Worm (Caenorhabditis elegans): ENCODE measurements around the gene C06B3.16.

Gene C06B3.16

DNA sequence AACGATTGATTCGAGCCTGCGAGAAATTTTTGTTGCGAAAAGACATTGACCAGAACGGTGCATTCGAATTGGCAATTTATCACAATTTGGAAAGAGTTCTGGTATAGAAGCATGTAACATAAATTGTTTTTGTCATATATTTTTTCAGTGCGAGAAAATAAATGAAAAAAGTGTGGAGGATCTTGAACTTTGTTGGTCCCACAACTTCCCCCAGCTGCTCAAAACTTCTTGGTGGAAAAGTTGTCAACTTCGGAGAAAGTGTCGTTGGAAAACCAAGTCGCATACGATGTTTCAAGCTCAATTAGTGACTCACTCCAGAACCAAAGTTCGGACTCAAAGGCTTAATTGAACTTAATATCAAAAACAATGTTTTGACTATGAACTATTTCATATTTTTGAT lies 627 bp downstream of the C06B3.16 start:
- no peak for TF ChIP-seq tbx-37 (GFP tag; conservative IDR thresholded peaks at IDR 0.05)
- TF ChIP-seq aly-1 (tag; optimal IDR thresholded peaks at IDR 0.05), result no peak
- no peak for TF ChIP-seq sea-1 (GFP tag; conservative IDR thresholded peaks at IDR 0.05)
- no peak for TF ChIP-seq ama-1 (optimal IDR thresholded peaks at IDR 0.05)
- no peak for TF ChIP-seq tbx-11 (GFP tag; IDR thresholded peaks at IDR 0.05)
- no peak for TF ChIP-seq ceh-13 (GFP tag; optimal IDR thresholded peaks at IDR 0.05)
- TF ChIP-seq flt-1 (GFP tag; IDR thresholded peaks at IDR 0.05), result no peak
- no peak for TF ChIP-seq hmg-4 (GFP tag; optimal IDR thresholded peaks at IDR 0.05)
- TF ChIP-seq ceh-36 (tag; optimal IDR thresholded peaks at IDR 0.05), result no peak
- no peak for TF ChIP-seq tra-4 (tag; optimal IDR thresholded peaks at IDR 0.05)
- TF ChIP-seq scrt-1 (GFP tag; IDR thresholded peaks at IDR 0.05), result no peak
- TF ChIP-seq B0310.2 (tag; optimal IDR thresholded peaks at IDR 0.05), result no peak
- TF ChIP-seq pes-1 (GFP tag; IDR thresholded peaks at IDR 0.05), result no peak
- no peak for TF ChIP-seq F13C5.2 (tag; optimal IDR thresholded peaks at IDR 0.05)
- no peak for TF ChIP-seq hmbx-1 (tag; optimal IDR thresholded peaks at IDR 0.05)
- TF ChIP-seq ets-7 (tag; optimal IDR thresholded peaks at IDR 0.05), result no peak
- no peak for TF ChIP-seq hnd-1 (tag; optimal IDR thresholded peaks at IDR 0.05)

DNA sequence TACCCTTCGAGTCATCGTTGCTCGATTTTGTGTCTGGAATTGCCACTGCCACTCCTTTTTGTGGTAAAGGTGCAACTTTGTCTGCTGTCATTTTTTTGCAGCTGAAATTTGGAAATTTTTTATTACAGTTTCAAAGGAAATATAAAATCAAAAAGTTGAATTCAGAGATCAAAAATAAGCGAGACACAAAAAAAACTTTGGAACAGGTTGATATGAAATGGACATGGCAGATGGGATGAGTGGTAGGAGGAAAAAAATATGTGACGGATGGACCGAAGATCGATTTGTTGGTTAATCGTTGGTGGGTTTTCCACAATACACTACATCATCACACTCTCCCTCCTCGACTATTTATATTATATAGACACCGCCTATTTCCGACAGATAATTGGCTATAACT lies 3.2 kb downstream of the C06B3.16 start, which contains the start of gene R10D12.1:
R10D12.1 (minus strand) TSS at position 101 of the 400 bp plus-strand sequence.
- TF ChIP-seq ets-7 (tag; optimal IDR thresholded peaks at IDR 0.05) (no peak), ceh-13 (GFP tag; optimal IDR thresholded peaks at IDR 0.05) (no peak), tbx-37 (GFP tag; conservative IDR thresholded peaks at IDR 0.05) (no peak), sea-1 (GFP tag; conservative IDR thresholded peaks at IDR 0.05) (no peak), B0310.2 (tag; optimal IDR thresholded peaks at IDR 0.05) (no peak), tra-4 (tag; optimal IDR thresholded peaks at IDR 0.05) (no peak), ama-1 (optimal IDR thresholded peaks at IDR 0.05) (no peak), F13C5.2 (tag; optimal IDR thresholded peaks at IDR 0.05) (no peak), aly-1 (tag; optimal IDR thresholded peaks at IDR 0.05) (no peak), tbx-11 (GFP tag; IDR thresholded peaks at IDR 0.05) (no peak), scrt-1 (GFP tag; IDR thresholded peaks at IDR 0.05) (no peak), hmg-4 (GFP tag; optimal IDR thresholded peaks at IDR 0.05) (no peak), hnd-1 (tag; optimal IDR thresholded peaks at IDR 0.05) (no peak), flt-1 (GFP tag; IDR thresholded peaks at IDR 0.05) (no peak), ceh-36 (tag; optimal IDR thresholded peaks at IDR 0.05) (no peak), hmbx-1 (tag; optimal IDR thresholded peaks at IDR 0.05) (no peak), pes-1 (GFP tag; IDR thresholded peaks at IDR 0.05) (no peak)

DNA sequence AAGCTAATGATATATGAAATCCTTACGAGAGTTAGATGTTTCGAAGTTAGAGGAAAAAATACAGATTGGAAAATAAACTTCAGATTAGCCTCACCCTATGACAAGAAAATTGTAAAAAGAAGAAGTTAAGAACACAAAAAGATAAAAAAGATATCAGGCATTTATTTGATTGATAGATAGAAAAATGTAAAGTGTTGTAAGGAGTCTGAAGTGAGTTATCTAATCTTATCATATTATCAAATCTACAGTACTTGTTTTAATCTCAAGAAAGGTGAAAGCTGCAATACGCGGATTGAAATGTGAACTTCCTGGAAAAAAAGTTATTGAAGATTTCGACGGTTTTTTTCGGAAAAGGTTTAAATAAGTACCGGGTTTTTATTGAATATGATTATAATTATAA lies 4.1 kb downstream of the C06B3.16 start:
- TF ChIP-seq flt-1 (GFP tag; IDR thresholded peaks at IDR 0.05), result no peak

DNA sequence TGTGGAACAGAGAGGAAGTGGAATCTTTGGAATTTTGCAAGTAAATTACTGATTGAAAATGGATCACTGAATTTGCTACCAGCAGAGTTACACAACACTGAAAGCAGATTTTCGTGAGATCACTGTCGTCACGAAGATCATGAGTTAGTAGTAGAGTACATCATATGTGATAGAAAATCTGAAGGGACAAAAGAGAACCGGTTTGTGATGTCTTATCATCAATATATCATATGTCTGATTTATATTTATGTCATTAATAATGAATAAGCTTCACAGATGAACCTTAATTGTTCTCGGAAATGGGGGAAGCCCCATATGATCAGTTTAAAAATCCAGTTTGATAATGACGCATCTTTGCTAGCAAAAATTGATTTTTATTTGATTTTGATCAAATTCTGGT lies 4.7 kb downstream of the C06B3.16 start:
- TF ChIP-seq hnd-1 (tag; optimal IDR thresholded peaks at IDR 0.05) (no peak), flt-1 (GFP tag; IDR thresholded peaks at IDR 0.05) (no peak), ets-7 (tag; optimal IDR thresholded peaks at IDR 0.05) (no peak), sea-1 (GFP tag; conservative IDR thresholded peaks at IDR 0.05) (no peak), scrt-1 (GFP tag; IDR thresholded peaks at IDR 0.05) (no peak), tra-4 (tag; optimal IDR thresholded peaks at IDR 0.05) (no peak), ceh-36 (tag; optimal IDR thresholded peaks at IDR 0.05) (no peak), hmbx-1 (tag; optimal IDR thresholded peaks at IDR 0.05) (no peak), tbx-11 (GFP tag; IDR thresholded peaks at IDR 0.05) (no peak), hmg-4 (GFP tag; optimal IDR thresholded peaks at IDR 0.05) (no peak), ama-1 (optimal IDR thresholded peaks at IDR 0.05) (no peak), aly-1 (tag; optimal IDR thresholded peaks at IDR 0.05) (no peak)

DNA sequence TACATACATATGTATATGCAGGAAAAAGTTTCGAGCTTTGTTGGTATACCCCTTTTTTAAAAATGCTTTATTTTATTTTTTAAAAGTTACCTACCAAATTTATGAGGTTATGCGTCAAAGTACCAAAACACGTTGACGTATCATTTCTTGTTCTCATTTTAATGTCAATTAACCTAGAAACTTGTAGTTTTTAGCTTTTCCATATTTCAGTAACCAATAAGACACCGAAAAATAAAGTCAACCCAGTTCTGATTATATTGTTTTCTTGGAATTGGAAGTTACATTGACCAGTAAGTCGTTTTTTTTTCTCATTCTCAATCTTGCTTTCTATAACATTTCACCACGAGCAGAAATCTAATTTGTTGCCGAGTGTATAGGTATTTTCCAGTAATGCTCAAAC lies 5.5 kb downstream of the C06B3.16 start, which contains the start of gene srw-145:
srw-145 (plus strand) TSS at position 301 of the 400 bp plus-strand sequence.
- TF ChIP-seq pes-1 (GFP tag; IDR thresholded peaks at IDR 0.05) (no peak), F13C5.2 (tag; optimal IDR thresholded peaks at IDR 0.05) (no peak), B0310.2 (tag; optimal IDR thresholded peaks at IDR 0.05) (no peak), aly-1 (tag; optimal IDR thresholded peaks at IDR 0.05) (no peak), ceh-36 (tag; optimal IDR thresholded peaks at IDR 0.05) (no peak), ama-1 (optimal IDR thresholded peaks at IDR 0.05) (no peak), hnd-1 (tag; optimal IDR thresholded peaks at IDR 0.05) (no peak), hmg-4 (GFP tag; optimal IDR thresholded peaks at IDR 0.05) (no peak), tbx-11 (GFP tag; IDR thresholded peaks at IDR 0.05) (no peak), ceh-13 (GFP tag; optimal IDR thresholded peaks at IDR 0.05) (no peak), tbx-37 (GFP tag; conservative IDR thresholded peaks at IDR 0.05) (no peak), ets-7 (tag; optimal IDR thresholded peaks at IDR 0.05) (no peak), hmbx-1 (tag; optimal IDR thresholded peaks at IDR 0.05) (no peak), flt-1 (GFP tag; IDR thresholded peaks at IDR 0.05) (no peak), tra-4 (tag; optimal IDR thresholded peaks at IDR 0.05) (no peak), sea-1 (GFP tag; conservative IDR thresholded peaks at IDR 0.05) (no peak), scrt-1 (GFP tag; IDR thresholded peaks at IDR 0.05) (no peak)

DNA sequence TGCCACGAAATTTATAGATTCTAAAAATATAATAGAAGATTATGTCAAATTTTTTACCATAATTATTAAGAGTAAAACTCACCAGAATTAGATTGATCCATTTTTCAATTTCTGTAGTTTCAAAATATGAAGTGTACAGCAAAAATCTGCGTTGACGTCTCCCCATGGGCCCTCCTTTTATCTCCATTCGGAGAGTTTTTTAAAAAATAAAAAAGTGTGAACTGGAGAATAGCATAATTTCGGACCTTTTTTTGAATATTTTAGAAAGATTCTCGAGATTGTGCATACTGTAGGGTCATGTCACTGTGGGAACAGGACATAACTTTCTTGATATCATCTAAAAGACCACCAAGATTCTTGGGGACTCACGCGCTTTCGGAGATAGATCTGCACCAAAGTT lies 10.8 kb downstream of the C06B3.16 start, which contains the start of gene dpr-1:
dpr-1 (minus strand) TSS at position 101 of the 400 bp plus-strand sequence.
- TF ChIP-seq B0310.2 (tag; optimal IDR thresholded peaks at IDR 0.05), result no peak
- TF ChIP-seq ets-7 (tag; optimal IDR thresholded peaks at IDR 0.05), result no peak
- no peak for TF ChIP-seq sea-1 (GFP tag; conservative IDR thresholded peaks at IDR 0.05)
- no peak for TF ChIP-seq hnd-1 (tag; optimal IDR thresholded peaks at IDR 0.05)
- no peak for TF ChIP-seq F13C5.2 (tag; optimal IDR thresholded peaks at IDR 0.05)
- TF ChIP-seq hmbx-1 (tag; optimal IDR thresholded peaks at IDR 0.05), result no peak
- no peak for TF ChIP-seq ama-1 (optimal IDR thresholded peaks at IDR 0.05)
- no peak for TF ChIP-seq ceh-36 (tag; optimal IDR thresholded peaks at IDR 0.05)
- TF ChIP-seq tra-4 (tag; optimal IDR thresholded peaks at IDR 0.05), result no peak
- no peak for TF ChIP-seq pes-1 (GFP tag; IDR thresholded peaks at IDR 0.05)
- TF ChIP-seq tbx-11 (GFP tag; IDR thresholded peaks at IDR 0.05), result no peak
- TF ChIP-seq ceh-13 (GFP tag; optimal IDR thresholded peaks at IDR 0.05), result no peak
- no peak for TF ChIP-seq flt-1 (GFP tag; IDR thresholded peaks at IDR 0.05)
- no peak for TF ChIP-seq hmg-4 (GFP tag; optimal IDR thresholded peaks at IDR 0.05)
- TF ChIP-seq scrt-1 (GFP tag; IDR thresholded peaks at IDR 0.05), result no peak
- no peak for TF ChIP-seq tbx-37 (GFP tag; conservative IDR thresholded peaks at IDR 0.05)
- TF ChIP-seq aly-1 (tag; optimal IDR thresholded peaks at IDR 0.05), result no peak

DNA sequence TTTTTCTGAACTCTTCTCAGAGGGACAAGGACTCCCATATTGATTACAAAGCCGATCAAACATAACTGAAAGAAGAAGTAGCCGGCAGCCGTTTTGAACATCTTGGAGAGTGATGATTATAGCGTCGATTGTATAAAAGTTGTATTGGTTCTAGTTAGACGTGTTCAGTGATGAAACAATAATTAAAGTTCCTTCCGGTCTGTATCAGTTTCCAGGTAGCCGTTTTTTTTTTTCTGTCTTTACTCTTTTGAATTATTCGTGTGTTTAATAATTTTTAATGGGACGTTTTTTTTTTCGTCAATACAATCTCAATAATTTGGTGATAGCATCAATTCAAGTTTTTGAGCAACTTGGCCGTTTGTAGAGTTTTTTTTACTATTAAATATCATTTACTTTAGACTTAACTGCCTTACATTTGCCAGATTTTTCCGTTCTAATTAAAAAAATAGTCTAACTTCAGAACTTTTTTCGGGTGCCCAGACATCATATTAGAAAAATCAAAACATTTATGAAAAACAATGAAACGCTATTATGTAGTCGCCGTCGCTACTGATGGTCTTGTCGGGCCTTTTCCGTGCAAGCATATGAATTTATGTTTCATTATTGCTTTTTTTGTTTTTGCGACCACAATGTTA lies 15.2 kb downstream of the C06B3.16 start, which contains the start of the genes srx-10 and clec-226:
srx-10 (minus strand) TSS at position 101 of the 635 bp plus-strand sequence.
clec-226 (plus strand) TSS at position 585 of the 635 bp plus-strand sequence.
- TF ChIP-seq pes-1 (GFP tag; IDR thresholded peaks at IDR 0.05) (no peak), hmbx-1 (tag; optimal IDR thresholded peaks at IDR 0.05) (no peak), tbx-11 (GFP tag; IDR thresholded peaks at IDR 0.05) (no peak), ama-1 (optimal IDR thresholded peaks at IDR 0.05) (no peak), scrt-1 (GFP tag; IDR thresholded peaks at IDR 0.05) (no peak), hnd-1 (tag; optimal IDR thresholded peaks at IDR 0.05) (no peak), flt-1 (GFP tag; IDR thresholded peaks at IDR 0.05) (no peak), B0310.2 (tag; optimal IDR thresholded peaks at IDR 0.05) (no peak), hmg-4 (GFP tag; optimal IDR thresholded peaks at IDR 0.05) (no peak), tbx-37 (GFP tag; conservative IDR thresholded peaks at IDR 0.05) (no peak), sea-1 (GFP tag; conservative IDR thresholded peaks at IDR 0.05) (no peak), F13C5.2 (tag; optimal IDR thresholded peaks at IDR 0.05) (no peak), aly-1 (tag; optimal IDR thresholded peaks at IDR 0.05) (no peak), tra-4 (tag; optimal IDR thresholded peaks at IDR 0.05) (no peak), ceh-13 (GFP tag; optimal IDR thresholded peaks at IDR 0.05) (no peak), ceh-36 (tag; optimal IDR thresholded peaks at IDR 0.05) (no peak), ets-7 (tag; optimal IDR thresholded peaks at IDR 0.05) (no peak)

All from whole organism, early embryonic.